Worm (Caenorhabditis elegans) whole organism, L4 larva: Measurements from ENCODE around the gene psr-1.

Experiments
- ZK546.5 ChIP-seq, 2 experiments: sonication (generic microtip); optimal IDR thresholded peaks; 2 replicates each; lab custom pipeline; 2017; ENCODE audit warnings: missing biosample characterization in 2 of 2, missing genetic modification characterization in 2 of 2
- dpl-1 ChIP-seq: fragments of 150-350 bp; optimal IDR thresholded peaks from 2 replicates; lab custom pipeline; 2014; ENCODE audit warnings: missing biosample characterization, missing genetic modification reagents, missing genetic modification characterization
- lin-13 ChIP-seq: fragments of 150-350 bp; optimal IDR thresholded peaks from 2 replicates; lab custom pipeline; 2014; ENCODE audit warnings: missing biosample characterization, missing genetic modification reagents, missing genetic modification characterization
- madf-9 ChIP-seq: fragments of 200-800 bp; sonication (Bioruptor generic); conservative IDR thresholded peaks from 2 replicates; pipeline ENCODE4 v1.3.6; 2022; ENCODE audit warnings: missing genetic modification reagents, missing genetic modification characterization, missing compliant biosample characterization
- mep-1 ChIP-seq: fragments of 150-350 bp; sonication (generic microtip); optimal IDR thresholded peaks from 3 replicates; lab custom pipeline; 2014; ENCODE audit warnings: missing biosample characterization, missing genetic modification characterization
- snpc-4 ChIP-seq: fragments of 150-350 bp; optimal IDR thresholded peaks from 2 replicates; lab custom pipeline; 2014; ENCODE audit warnings: missing biosample characterization, missing genetic modification characterization
- unc-39 ChIP-seq: sonication (generic microtip); optimal IDR thresholded peaks from 2 replicates; lab custom pipeline; 2017; ENCODE audit warnings: missing biosample characterization, missing genetic modification characterization
- unc-62 ChIP-seq, 3 experiments: fragments of 150-350 bp in 1 of 3; sonication (generic microtip); optimal IDR thresholded peaks in 2 of 3; peaks in 1 of 3; 1 replicate in 1 of 3; 2 replicates in 2 of 3; lab custom pipeline; 2014 to 2017; ENCODE audit warnings: missing biosample characterization in 3 of 3, missing genetic modification characterization in 3 of 3, missing genetic modification reagents in 3 of 3, missing genotype in 1 of 3

DNA sequence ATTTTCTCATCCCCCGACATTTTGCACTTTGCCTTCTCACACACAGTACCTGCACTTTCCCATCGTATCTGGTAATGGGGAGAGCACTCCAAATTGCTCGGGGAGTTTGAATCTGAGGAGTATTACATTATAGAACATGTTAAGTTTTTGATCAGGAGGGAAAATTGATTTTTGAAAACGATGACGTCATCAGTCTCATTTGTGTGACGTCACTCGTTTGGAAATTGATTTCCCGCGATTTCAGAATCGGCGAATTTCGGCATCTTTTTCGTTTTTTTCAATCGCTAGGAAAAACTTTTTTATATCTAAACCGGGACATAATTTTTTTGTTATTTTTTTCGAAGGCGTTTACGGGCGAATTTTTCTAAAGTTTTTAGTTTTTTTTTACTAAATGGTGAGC, 20.3 kb downstream of the psr-1 start:
- no peak for TF ChIP-seq mep-1 (tag; lab: Kevin White, UChicago)
- no peak for TF ChIP-seq lin-13 (GFP tag; lab: Kevin White, UChicago)
- TF ChIP-seq madf-9 (GFP tag; lab: Robert Waterston, UW), result no peak
- no peak for TF ChIP-seq unc-39
- no peak for TF ChIP-seq unc-62 (GFP tag; optimal IDR thresholded peaks at IDR 0.05 in 1 of 2; lab: Kevin White, UChicago)
- no peak for TF ChIP-seq unc-62 (tag; optimal IDR thresholded peaks at IDR 0.05; lab: Kevin White, UChicago)
- no peak for TF ChIP-seq dpl-1 (GFP tag; lab: Kevin White, UChicago)
- no peak for TF ChIP-seq ZK546.5 (tag; optimal IDR thresholded peaks at IDR 0.05; lab: Kevin White, UChicago)
- no peak for TF ChIP-seq snpc-4 (tag; lab: Kevin White, UChicago)
